Worm (Caenorhabditis elegans) whole organism, mixed stage, embryonic: Measurements from ENCODE around the gene C29F9.6.
"Not testable (repeated sequence)": the region's sequence is repeated elsewhere in the genome, so short reads cannot be mapped to it uniquely, and the experiment has no call there.

Experiments used
- ceh-39 ChIP-seq: fragments of 150-350 bp; optimal IDR thresholded peaks from 2 replicates; lab custom pipeline; 2014; ENCODE audit warnings: missing biosample characterization, missing genetic modification characterization
- ces-1 ChIP-seq: fragments of 150-350 bp; optimal IDR thresholded peaks from 2 replicates; lab custom pipeline; 2014; ENCODE audit warnings: missing biosample characterization, missing genetic modification reagents, missing genetic modification characterization
- lsy-2 ChIP-seq: fragments of 150-350 bp; optimal IDR thresholded peaks from 2 replicates; lab custom pipeline; 2014; ENCODE audit warnings: missing biosample characterization, missing genetic modification characterization
- nhr-2 ChIP-seq: fragments of 150-350 bp; optimal IDR thresholded peaks from 2 replicates; lab custom pipeline; 2014; ENCODE audit warnings: missing biosample characterization, missing genetic modification characterization
- nhr-28 ChIP-seq: fragments of 150-350 bp; optimal IDR thresholded peaks from 2 replicates; lab custom pipeline; 2014; ENCODE audit warnings: missing biosample characterization, missing genetic modification characterization
- pha-4 ChIP-seq: fragments of 150-350 bp; optimal IDR thresholded peaks from 2 replicates; lab custom pipeline; 2018; ENCODE audit warnings: missing biosample characterization, missing genetic modification reagents, missing genetic modification characterization
- sptf-1 ChIP-seq: sonication (generic microtip); optimal IDR thresholded peaks from 2 replicates; lab custom pipeline; 2017; ENCODE audit warnings: mild to moderate bottlenecking, missing genetic modification characterization, moderate library complexity, missing compliant biosample characterization
- unc-39 ChIP-seq: fragments of 150-350 bp; optimal IDR thresholded peaks from 2 replicates; lab custom pipeline; 2014; ENCODE audit warnings: missing biosample characterization, missing genetic modification characterization
- zip-8 ChIP-seq: fragments of 150-350 bp; optimal IDR thresholded peaks from 2 replicates; lab custom pipeline; 2014; ENCODE audit warnings: missing biosample characterization, missing genetic modification characterization
- ztf-11 ChIP-seq: fragments of 150-350 bp; optimal IDR thresholded peaks from 2 replicates; lab custom pipeline; 2014; ENCODE audit warnings: missing biosample characterization, missing genetic modification characterization

- TF ChIP-seq ces-1 (GFP tag; lab: Kevin White, UChicago); unc-39 (tag; lab: Kevin White, UChicago); pha-4 (tag; lab: Kevin White, UChicago); lsy-2 (tag; lab: Kevin White, UChicago); sptf-1 (tag; lab: Kevin White, UChicago); nhr-28 (tag; lab: Kevin White, UChicago); zip-8 (tag; lab: Kevin White, UChicago); nhr-2; ceh-39 (tag; lab: Kevin White, UChicago); ztf-11 (tag; lab: Kevin White, UChicago): not testable (repeated sequence)
These were observed 17.7 kb upstream of the C29F9.6 start, which contains the start of gene C29F9.8 for ce11 chrIII:97018-97417.
